Fruit fly (Drosophila melanogaster): ENCODE measurements around the gene CG17746.
A peak's percentile ranks its signal among the peaks of the same experiment; 100 is the strongest.

CG17746 gene

DNA sequence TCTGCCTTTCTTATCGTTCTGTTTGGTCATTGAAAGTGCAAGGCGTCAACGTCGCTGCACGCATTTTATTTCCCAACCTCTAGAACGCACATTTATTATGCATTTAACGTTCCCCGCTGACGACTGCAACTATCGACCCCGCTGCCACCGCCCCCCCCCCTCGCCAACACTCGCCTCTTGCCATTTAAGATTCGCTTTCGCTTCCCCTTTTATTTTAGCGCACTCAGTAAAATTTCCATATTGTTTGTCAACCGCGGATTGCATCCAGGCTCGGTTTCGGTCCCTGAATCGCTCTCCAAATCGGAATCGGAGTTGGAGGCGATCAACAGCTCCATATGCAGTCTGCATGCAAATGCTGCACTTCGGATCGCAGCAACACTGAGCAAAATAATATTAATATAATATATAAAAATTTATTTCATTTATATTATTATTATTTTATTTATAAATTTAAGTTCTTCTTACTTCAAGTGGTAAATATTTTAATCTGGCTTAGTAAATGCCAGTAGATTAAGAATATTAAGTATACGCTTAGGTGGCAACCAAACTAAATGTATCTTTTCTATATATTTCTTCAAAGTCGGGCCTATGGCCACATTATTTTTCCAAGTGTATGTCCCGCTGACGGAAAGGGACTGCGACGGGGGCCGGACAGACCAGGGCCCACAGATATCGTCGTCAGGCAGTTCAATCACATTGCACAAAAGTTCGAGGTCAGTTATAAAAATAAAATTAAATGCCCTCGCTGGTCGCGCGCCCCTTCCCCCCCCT is 1.4 kb upstream of the CG17746 start:
- no peak for TF ChIP-seq CG17801 (GFP tag; optimal IDR thresholded peaks at IDR 0.05; ENCODE audit: partially characterized antibody)

DNA sequence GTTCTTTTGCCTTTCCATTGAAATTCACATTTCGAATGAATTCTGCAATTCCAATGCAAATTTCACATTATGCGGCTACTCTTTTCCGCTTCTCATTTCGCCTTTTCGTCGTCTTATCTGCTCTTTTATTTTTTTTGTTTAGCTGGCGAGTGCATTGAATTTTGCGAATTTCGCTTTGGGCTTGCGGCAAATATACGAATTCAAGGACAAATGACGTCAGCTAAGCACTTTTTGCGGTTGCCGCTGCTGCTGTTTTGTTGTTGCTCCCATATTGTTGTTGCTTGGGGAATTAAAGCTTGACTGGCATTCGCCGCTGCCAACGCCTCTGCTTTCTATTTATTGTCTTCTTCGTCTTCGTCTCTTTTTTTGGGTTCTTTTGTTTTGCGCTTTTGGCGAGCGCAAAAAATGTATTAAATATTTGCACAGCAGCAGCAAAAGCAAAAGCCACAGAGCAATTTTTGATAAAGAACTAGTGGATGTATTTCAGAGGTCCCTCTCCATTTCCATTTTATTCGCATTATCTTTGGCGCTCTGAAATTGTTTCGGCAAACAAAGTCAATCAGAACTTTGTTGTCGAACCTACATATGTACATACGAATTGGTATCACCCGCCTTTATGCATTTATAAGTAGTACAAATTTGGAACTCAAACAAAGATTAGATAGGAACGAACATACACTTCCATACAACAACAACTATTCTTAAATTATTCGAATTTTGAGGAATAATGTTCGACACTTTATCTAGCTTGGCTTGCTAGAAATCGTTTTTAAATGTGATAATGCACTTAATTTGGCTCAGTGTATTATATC is 613 bp upstream of the CG17746 start:
- peak; percentile 42 for TF ChIP-seq CG17801 (GFP tag; optimal IDR thresholded peaks at IDR 0.05; ENCODE audit: partially characterized antibody)

DNA sequence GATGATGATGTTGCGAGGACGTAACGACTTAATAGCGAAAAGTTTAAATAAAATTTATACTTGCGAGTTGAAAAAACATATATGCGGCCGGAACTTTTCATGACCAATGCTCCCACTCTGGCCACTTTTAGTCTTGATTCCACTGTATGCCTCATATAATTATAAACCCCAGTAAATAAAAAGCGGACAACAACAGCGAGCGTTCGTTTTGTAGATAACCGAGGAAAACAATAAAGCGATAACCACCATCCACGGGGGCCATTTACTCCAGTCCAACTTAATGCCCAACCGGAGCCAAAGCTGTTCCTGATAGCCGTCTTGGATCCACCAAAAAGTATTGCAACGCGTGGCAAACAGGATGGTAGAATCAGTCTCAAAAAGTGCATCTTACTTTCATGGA is 3.1 kb downstream of the CG17746 start:
- peak; percentile 22 for TF ChIP-seq CG17801 (GFP tag; optimal IDR thresholded peaks at IDR 0.05; ENCODE audit: partially characterized antibody)

DNA sequence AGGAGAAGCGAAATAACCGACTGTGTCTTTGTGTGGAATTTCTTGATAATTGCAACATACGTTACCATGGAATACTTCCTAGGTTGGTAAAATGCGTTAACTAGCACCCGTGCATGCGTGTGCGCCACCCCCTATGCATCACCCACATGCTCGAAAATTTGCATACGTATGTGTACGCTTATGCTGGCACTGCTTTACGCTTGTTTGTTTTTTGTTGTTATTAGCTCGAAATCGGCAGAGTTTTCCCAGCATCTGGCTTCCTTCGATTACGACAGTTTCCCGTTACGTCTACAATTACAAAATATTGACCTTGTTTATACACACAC is 13.0 kb downstream of the CG17746 start:
- TF ChIP-seq CG17801 (GFP tag; optimal IDR thresholded peaks at IDR 0.05; ENCODE audit: partially characterized antibody), result no peak

DNA sequence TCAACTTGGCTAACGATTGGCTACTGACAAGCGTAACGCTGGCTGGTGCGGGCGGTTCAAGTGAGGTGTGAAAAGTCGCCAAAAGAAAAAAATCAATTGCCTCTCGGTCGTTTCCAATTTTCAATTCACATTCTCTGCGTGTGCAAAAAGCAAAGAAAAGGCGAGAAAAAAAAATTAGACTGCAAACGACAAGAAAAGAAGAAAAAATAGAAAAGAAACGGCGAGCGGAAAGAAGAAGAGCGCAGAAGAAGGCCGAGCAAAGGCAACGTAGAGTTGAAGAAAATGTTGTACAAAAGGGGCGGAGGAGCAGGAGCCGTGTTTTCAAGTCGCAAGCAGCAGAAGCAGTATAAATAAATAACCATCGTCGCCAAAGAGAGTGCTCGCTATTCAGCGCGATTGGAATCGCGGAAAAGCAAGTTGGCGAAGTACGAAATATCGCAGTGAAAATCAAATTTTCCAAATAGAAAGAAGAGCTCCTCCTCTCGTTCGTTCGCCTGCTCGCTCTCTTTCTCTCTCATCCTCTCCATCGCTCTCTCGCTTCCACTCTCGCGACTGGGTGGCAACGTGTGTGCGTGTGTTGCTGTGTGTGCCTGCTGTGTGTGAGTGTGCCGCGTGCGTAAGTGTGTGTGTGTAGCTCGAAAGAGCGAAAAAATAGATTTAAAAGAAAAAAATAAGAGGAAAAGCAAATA is 13.5 kb downstream of the CG17746 start:
- TF ChIP-seq CG17801 (GFP tag; optimal IDR thresholded peaks at IDR 0.05; ENCODE audit: partially characterized antibody), result no peak

DNA sequence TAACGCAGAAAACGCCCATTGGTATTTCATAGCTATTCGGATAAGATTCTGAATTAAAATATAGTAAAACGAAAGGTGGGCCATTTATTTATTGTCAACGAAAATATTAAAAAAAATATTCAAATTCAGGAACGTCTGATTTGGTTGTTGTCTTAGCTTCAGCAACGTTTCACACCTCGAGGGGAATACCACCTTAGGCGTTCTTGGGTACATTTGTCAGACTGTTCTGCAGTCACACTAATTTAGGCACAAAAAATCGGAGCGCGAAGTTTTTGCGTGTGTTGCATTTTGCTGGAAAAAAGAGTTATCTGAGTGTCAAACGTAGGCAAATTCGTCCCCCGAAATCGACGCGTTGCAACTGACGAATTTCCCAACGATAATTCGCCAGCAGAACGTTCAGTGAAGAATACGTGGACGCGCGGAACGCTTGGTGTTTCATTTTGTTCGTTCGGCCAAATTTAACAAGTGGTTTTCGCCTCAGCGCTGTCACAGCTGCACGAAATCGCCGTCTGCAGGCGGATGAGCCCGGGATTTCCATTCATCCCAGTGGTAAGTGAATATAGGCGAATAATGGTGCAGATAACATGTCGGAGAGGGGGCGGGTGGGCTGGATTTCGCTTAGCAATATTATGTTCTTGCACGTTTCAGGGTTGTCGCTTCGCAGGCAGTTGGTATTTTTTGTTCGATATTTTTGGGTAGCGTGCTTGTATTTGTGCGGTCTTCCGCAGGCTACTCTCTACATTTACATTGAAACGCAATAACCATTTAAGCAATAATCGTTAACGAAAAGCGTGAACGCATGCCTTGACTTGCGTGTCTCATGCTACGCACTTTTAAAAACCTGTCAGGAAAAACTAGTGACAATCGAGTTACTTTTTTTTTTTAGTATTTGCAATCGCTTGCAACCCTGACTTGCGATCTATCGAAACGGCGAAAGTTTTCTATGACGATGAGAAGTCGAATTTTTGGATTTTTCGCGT is 14.3 kb downstream of the CG17746 start, which contains the start of gene Larp4B:
Larp4B (plus strand) TSS at position 99 of the 980 bp plus-strand sequence.
- no peak for TF ChIP-seq CG17801 (GFP tag; optimal IDR thresholded peaks at IDR 0.05; ENCODE audit: partially characterized antibody)

DNA sequence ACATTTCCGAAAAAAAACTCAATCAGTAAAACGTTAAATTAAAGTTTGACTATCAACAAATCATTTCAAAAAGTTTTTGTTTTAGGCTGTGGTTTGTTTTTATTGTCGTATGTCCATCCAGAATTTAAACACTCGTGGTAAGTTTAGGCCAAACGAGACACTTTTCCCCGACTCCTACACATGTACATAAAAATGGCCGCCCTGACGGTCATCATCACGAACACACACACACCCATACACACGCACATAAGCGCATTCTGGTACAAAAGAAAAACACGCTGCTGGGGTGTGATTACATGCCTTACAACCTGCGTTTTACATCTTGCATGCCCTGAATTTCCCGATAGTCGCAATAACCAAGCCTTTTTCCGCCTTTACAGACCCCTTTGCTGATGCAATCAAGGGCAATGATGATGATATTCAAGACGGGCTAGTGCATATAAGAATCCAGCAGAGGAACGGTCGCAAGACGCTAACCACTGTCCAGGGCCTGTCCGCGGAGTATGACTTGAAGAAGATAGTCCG is 15.9 kb downstream of the CG17746 start:
- no peak for TF ChIP-seq CG17801 (GFP tag; optimal IDR thresholded peaks at IDR 0.05; ENCODE audit: partially characterized antibody)

DNA sequence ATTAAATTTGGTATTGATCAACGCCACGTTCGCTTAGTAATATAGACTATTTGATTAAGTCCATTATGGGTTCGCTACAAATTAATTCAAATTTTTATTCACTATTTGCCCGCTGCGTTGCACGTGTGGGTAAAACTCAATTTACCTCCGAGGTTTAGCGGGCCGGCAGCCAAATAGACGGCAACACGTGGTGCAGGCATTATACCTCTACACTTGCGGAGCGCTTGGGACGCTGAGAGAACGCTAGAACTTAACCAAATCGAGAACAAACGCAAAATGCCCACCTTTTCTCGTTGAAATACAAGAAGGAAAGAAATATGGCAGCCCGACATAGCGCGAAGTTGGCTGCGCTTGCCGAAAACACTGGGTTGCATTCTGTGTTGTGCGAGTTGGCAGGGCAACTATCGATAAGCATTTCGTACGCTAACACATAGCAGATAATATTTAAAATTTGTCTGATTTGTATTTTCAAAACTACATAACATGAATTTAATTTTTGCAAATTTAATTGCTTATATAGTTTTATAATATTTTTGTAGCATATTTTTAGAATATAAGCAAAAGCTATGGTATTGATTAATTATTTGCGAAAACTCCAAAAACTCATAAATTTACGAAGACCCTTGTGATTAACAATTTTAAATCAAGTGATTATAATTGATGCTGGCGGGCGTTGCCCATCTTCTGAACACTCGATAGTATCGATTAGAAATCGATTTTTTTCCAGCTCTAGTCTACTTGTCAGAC is 16.6 kb downstream of the CG17746 start, which contains the start of the genes RpL28 and eIF1:
RpL28 (minus strand) TSS at position 318 of the 747 bp plus-strand sequence.
eIF1 (plus strand) TSS at position 699 of the 747 bp plus-strand sequence.
- TF ChIP-seq CG17801 (GFP tag; optimal IDR thresholded peaks at IDR 0.05; ENCODE audit: partially characterized antibody), result peak; percentile 85

DNA sequence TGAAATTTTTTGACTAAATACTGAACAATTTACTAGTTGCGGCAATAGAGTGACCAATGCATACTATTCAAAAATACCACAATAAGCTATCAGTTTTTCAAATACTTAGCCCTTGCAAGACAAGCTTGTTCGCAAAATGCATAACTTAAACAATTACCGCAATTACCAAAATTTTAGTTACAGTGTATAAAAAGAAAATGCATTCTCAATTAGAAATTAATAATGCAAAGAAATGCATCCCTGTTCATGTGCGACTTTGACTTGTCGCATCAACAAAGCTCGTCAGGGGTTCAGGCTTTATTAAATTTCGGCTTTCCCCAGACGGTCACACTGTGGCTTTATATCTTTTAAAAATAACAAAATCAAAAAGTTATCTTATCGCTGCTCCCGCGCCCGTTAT is 20.5 kb downstream of the CG17746 start, which contains the start of the genes hob and nSMase:
hob (minus strand) TSS at position 62 of the 400 bp plus-strand sequence.
nSMase (plus strand) TSS at position 298 of the 400 bp plus-strand sequence.
- no peak for TF ChIP-seq CG17801 (GFP tag; optimal IDR thresholded peaks at IDR 0.05; ENCODE audit: partially characterized antibody)

DNA sequence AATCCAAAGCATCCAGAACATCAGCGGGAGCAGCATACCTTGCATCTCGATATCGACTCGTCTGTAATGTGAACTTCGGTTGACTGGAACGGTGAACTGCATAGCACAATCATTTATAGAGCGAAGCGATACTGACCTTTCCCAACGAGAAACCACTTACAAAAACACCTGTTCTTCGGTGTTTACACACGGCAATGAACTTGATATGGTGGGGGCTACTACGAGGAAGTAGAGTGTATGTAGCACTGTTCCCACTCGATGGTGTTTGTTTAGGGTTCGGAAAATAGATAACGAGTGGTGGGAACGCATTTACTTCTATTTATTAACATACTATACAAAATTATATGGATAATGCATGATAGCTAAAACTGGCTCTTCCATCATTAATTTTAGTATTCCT is 30.5 kb downstream of the CG17746 start, which contains the start of the genes CG32269 and CG32270:
CG32269 (minus strand) TSS at position 91 of the 400 bp plus-strand sequence.
CG32270 (minus strand) TSS at position 91 of the 400 bp plus-strand sequence.
- no peak for TF ChIP-seq CG17801 (GFP tag; optimal IDR thresholded peaks at IDR 0.05; ENCODE audit: partially characterized antibody)

DNA sequence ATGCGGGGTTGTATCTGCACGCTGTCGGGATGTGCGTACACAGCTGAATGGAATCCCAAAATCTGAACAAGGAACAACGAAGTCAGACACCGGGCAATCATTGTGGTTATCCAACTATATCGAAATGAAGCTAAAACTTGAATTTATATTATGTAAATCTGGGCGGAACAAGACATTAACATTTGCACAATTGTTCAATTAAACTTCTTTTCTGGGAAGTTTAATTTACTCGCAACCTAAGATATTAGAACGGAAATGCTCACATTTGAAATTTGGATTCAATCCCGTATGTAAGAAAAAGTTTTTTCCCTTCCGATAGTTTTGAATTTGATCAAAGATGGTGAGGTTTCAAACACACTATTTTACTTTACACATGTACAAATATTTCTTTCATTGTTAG is 33.1 kb downstream of the CG17746 start, which contains the start of gene CG33160:
CG33160 (minus strand) TSS at position 101 of the 400 bp plus-strand sequence.
- TF ChIP-seq CG17801 (GFP tag; optimal IDR thresholded peaks at IDR 0.05; ENCODE audit: partially characterized antibody), result no peak

DNA sequence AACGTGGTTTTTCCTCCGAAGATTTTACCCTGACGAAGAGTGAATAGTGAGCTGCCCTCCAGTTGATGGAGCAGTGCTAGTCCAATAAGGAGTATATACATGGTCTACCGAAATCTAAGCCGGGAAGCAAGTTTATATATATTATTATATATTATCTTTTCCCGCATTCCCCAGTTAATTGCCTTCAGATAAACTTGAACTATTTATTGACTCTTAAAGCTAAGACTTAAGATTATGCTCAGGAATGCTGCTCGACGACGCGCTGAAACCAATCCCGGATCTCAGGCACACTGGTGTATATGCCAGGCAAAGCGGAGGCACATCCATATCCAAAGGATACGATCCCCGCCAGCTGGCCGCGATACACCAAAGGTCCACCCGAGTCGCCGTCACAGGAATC is 34.0 kb downstream of the CG17746 start, which contains the start of gene CG32277:
CG32277 (minus strand) TSS at position 101 of the 400 bp plus-strand sequence.
- no peak for TF ChIP-seq CG17801 (GFP tag; optimal IDR thresholded peaks at IDR 0.05; ENCODE audit: partially characterized antibody)

DNA sequence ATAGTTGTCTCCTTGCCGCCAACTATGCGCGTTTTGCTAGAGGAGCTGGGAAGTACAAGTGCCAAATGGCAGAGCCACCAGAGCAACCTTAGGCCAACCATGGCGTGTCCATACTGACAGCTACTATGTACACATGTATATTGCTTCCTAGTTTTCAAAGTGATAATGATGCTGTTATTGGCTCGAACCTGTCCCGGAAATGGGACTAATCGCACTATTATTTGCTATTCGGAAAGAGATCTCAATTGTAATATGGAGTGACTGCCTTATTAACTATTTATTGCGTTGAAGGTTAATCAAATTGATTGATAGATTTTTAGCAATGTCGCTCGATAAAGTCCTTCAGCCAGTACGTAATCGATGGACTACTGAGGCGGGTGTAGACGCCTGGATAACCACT is 35.0 kb downstream of the CG17746 start, which contains the start of gene CG33159:
CG33159 (minus strand) TSS at position 101 of the 400 bp plus-strand sequence.
- TF ChIP-seq CG17801 (GFP tag; optimal IDR thresholded peaks at IDR 0.05; ENCODE audit: partially characterized antibody), result no peak

All from ovary, adult (tissue).